Worm (Caenorhabditis elegans): ENCODE measurements around the gene eor-1.

eor-1 gene

DNA sequence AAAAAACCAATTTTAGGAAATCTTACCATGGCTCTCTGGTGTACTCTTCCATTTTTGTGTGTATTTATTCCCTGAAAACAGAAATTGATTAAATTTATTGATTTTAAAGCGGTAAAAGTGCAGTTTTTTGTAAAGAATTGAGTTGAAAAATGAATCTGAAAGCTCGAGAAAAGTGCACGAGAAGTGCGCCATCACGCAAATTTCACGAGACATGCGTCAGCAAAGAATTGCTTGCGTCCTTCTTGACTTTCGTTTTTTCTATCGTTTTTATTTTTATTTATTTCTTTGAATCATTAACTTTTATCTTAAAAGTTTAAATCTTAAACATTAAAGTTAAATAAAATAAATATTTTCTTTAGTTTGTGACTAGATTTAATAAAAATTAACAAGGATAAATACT lies 53.6 kb downstream of the eor-1 start, which contains the start of gene timm-17B.1:
TSS of gene timm-17B.1 (minus strand) at position 71 of the 400 bp plus-strand sequence.
- TF ChIP-seq tbp1 (GFP tag; optimal IDR thresholded peaks at IDR 0.05) (peak; percentile 9), hmg-1.2 (GFP tag; IDR thresholded peaks at IDR 0.05) (peak; percentile 41), C17E4.6 (GFP tag; IDR thresholded peaks at IDR 0.05) (no peak), lin-35 (GFP tag; optimal IDR thresholded peaks at IDR 0.05) (peak in 1 of 3 experiments; percentile 66), hmg-20 (GFP tag; IDR thresholded peaks at IDR 0.05) (peak; percentile 34; the same call in 1 of the 2 replicates), madf-6 (GFP tag; IDR thresholded peaks at IDR 0.05) (peak; percentile 30; the same call in 1 of the 2 replicates), aptf-3 (GFP tag; IDR thresholded peaks at IDR 0.05) (no peak), cebp-1 (GFP tag; IDR thresholded peaks at IDR 0.05) (no peak), cebp-1 (tag; optimal IDR thresholded peaks at IDR 0.05) (peak; percentile 62), somi-1 (GFP tag; optimal IDR thresholded peaks at IDR 0.05) (no peak), B0336.3 (GFP tag; IDR thresholded peaks at IDR 0.05) (0 out of 2 replicates have a peak, but pooled peaks have one; percentile 50), xnd-1 (tag; optimal IDR thresholded peaks at IDR 0.05) (peak; percentile 51), him-1 (tag; optimal IDR thresholded peaks at IDR 0.05) (peak; percentile 51), Y53G8AR.9 (GFP tag; conservative IDR thresholded peaks at IDR 0.05) (0 out of 2 replicates have a peak, but pooled peaks have one; percentile 62), pha-4 (tag; optimal IDR thresholded peaks at IDR 0.05) (no peak), nfyb-1 (GFP tag; IDR thresholded peaks at IDR 0.05) (0 out of 2 replicates have a peak, but pooled peaks have one; percentile 68), F57A8.1 (GFP tag; optimal IDR thresholded peaks at IDR 0.05) (no peak), F57C9.4 (tag; optimal IDR thresholded peaks at IDR 0.05) (no peak), lin-40 (tag; optimal IDR thresholded peaks at IDR 0.05) (peak; percentile 67), lin-54 (GFP tag; optimal IDR thresholded peaks at IDR 0.05) (peak; percentile 67), ZK185.1 (tag; optimal IDR thresholded peaks at IDR 0.05; ENCODE audit: poor library complexity, severe bottlenecking) (peak; percentile 49), nhr-120 (GFP tag; IDR thresholded peaks at IDR 0.05) (no peak), akir-1 (GFP tag; optimal IDR thresholded peaks at IDR 0.05) (no peak), rcor-1 (GFP tag; IDR thresholded peaks at IDR 0.05) (peak; percentile 63; the same call in 1 of the 2 replicates), B0261.1 (tag; optimal IDR thresholded peaks at IDR 0.05) (no peak), nhr-179 (tag; optimal IDR thresholded peaks at IDR 0.05) (no peak), ceh-100 (GFP tag; IDR thresholded peaks at IDR 0.05) (peak; percentile 39; the same call in 1 of the 2 replicates), aptf-2 (GFP tag; conservative IDR thresholded peaks at IDR 0.05) (no peak), snpc-3.4 (tag; optimal IDR thresholded peaks at IDR 0.05) (peak; percentile 19), ekl-4 (GFP tag; IDR thresholded peaks at IDR 0.05) (0 out of 2 replicates have a peak, but pooled peaks have one; percentile 58), Y56A3A.18 (GFP tag; IDR thresholded peaks at IDR 0.05) (peak; percentile 29; the same call in 1 of the 2 replicates), dox-1 (GFP tag; IDR thresholded peaks at IDR 0.05) (peak; percentile 68), nhr-80 (tag; optimal IDR thresholded peaks at IDR 0.05) (peak; percentile 8), lsl-1 (GFP tag; optimal IDR thresholded peaks at IDR 0.05) (peak; percentile 54), snpc-1.1 (tag; optimal IDR thresholded peaks at IDR 0.05; ENCODE audit: insufficient read depth) (peak; percentile 58), let-607 (tag; optimal IDR thresholded peaks at IDR 0.05) (peak in 1 of 2 experiments; percentile 14), F49E8.2 (tag; optimal IDR thresholded peaks at IDR 0.05; ENCODE audit: insufficient read depth) (no peak), F10E7.11 (tag; optimal IDR thresholded peaks at IDR 0.05) (no peak), ceh-58 (GFP tag; IDR thresholded peaks at IDR 0.05) (no peak), hlh-12 (tag; optimal IDR thresholded peaks at IDR 0.05) (no peak), attf-5 (GFP tag; optimal IDR thresholded peaks at IDR 0.05) (peak; percentile 17), nfya-1 (tag; optimal IDR thresholded peaks at IDR 0.05; ENCODE audit: borderline replicate concordance, insufficient read depth) (no peak), F33H1.4 (GFP tag; IDR thresholded peaks at IDR 0.05) (peak; percentile 62), F39B2.1 (GFP tag; IDR thresholded peaks at IDR 0.05) (no peak), ztf-18 (tag; optimal IDR thresholded peaks at IDR 0.05) (peak; percentile 97), madf-8 (GFP tag; conservative IDR thresholded peaks at IDR 0.05) (peak; percentile 10; the same call in 1 of the 2 replicates), pbrm-1 (GFP tag; IDR thresholded peaks at IDR 0.05) (peak; percentile 58; the same call in 1 of the 2 replicates)

Measured in whole organism, young adult.